Fruit fly (Drosophila melanogaster) whole organism, embryonic: ENCODE measurements around the gene CG1738.

Experiments
- Antp ChIP-seq: fragments of 200-800 bp; sonication (Bioruptor generic); optimal IDR thresholded peaks from 3 replicates; lab custom pipeline; 2016; ENCODE audit warnings: missing biosample characterization, missing genetic modification characterization
- Bgb ChIP-seq: fragments of 200-800 bp; sonication (Bioruptor generic); IDR thresholded peaks from 2 replicates; pipeline ENCODE4 v1.3.6; 2022; ENCODE audit warnings: missing biosample characterization, missing genetic modification characterization; ENCODE audit not compliant: partially characterized antibody
- CG12659 ChIP-seq: fragments of 200-800 bp; sonication (Bioruptor generic); optimal IDR thresholded peaks from 3 replicates; lab custom pipeline; 2017; ENCODE audit warnings: mild to moderate bottlenecking, missing biosample characterization, missing genetic modification reagents, missing genetic modification characterization
- CG12769 ChIP-seq: fragments of 200-800 bp; sonication (Bioruptor generic); optimal IDR thresholded peaks from 2 replicates; lab custom pipeline; 2019; ENCODE audit warnings: missing biosample characterization, mild to moderate bottlenecking, missing genetic modification characterization, moderate library complexity
- CG13775 ChIP-seq: fragments of 200-800 bp; sonication (Bioruptor generic); optimal IDR thresholded peaks from 3 replicates; lab custom pipeline; 2017; ENCODE audit warnings: missing biosample characterization, mild to moderate bottlenecking, missing genetic modification characterization
- CG14667 ChIP-seq: fragments of 200-800 bp; sonication (Bioruptor generic); IDR thresholded peaks from 2 replicates; pipeline ENCODE4 v1.3.6; 2022; ENCODE audit warnings: missing biosample characterization, missing genetic modification characterization
- CG14710 ChIP-seq: fragments of 200-800 bp; sonication (Bioruptor generic); optimal IDR thresholded peaks from 3 replicates; lab custom pipeline; 2019; ENCODE audit warnings: missing biosample characterization, mild to moderate bottlenecking, missing genetic modification characterization, moderate library complexity
- CG15479 ChIP-seq: fragments of 200-800 bp; sonication (Bioruptor generic); optimal IDR thresholded peaks from 3 replicates; lab custom pipeline; 2019; ENCODE audit warnings: missing biosample characterization, mild to moderate bottlenecking, missing genetic modification characterization, moderate library complexity
- CG2129 ChIP-seq: fragments of 200-800 bp; sonication (Bioruptor generic); IDR thresholded peaks from 2 replicates; pipeline ENCODE4 v1.3.6; 2022; ENCODE audit warnings: missing biosample characterization, missing genetic modification characterization; ENCODE audit not compliant: partially characterized antibody
- CG3995 ChIP-seq: fragments of 200-800 bp; sonication (Bioruptor generic); optimal IDR thresholded peaks from 3 replicates; lab custom pipeline; 2016; ENCODE audit warnings: missing biosample characterization, missing genetic modification characterization
- CG4617 ChIP-seq: fragments of 200-800 bp; sonication (Bioruptor generic); optimal IDR thresholded peaks from 3 replicates; lab custom pipeline; 2016; ENCODE audit warnings: missing biosample characterization, missing genetic modification characterization, borderline replicate concordance
- CG4707 ChIP-seq: fragments of 200-800 bp; sonication (Bioruptor generic); optimal IDR thresholded peaks from 2 replicates; lab custom pipeline; 2018; ENCODE audit warnings: missing biosample characterization, mild to moderate bottlenecking, missing genetic modification characterization, moderate library complexity
- CG5180 ChIP-seq: fragments of 200-800 bp; sonication (Bioruptor generic); optimal IDR thresholded peaks from 3 replicates; lab custom pipeline; 2017; ENCODE audit warnings: missing biosample characterization, missing genetic modification characterization, mild to moderate bottlenecking, moderate library complexity, missing genetic modification reagents
- CG6791 ChIP-seq: fragments of 200-800 bp; sonication (Bioruptor generic); IDR thresholded peaks from 3 replicates; pipeline ENCODE4 v1.3.6; 2022; ENCODE audit warnings: missing biosample characterization, missing genetic modification characterization; ENCODE audit not compliant: partially characterized antibody
- CG9727 ChIP-seq: fragments of 200-800 bp; sonication (Bioruptor generic); optimal IDR thresholded peaks from 3 replicates; lab custom pipeline; 2017; ENCODE audit warnings: missing biosample characterization, mild to moderate bottlenecking, missing genetic modification characterization
- CoRest ChIP-seq: fragments of 200-800 bp; sonication (Bioruptor generic); optimal IDR thresholded peaks from 3 replicates; lab custom pipeline; 2018; ENCODE audit warnings: missing biosample characterization, mild to moderate bottlenecking, missing genetic modification characterization, moderate library complexity
- Doc3 ChIP-seq: fragments of 200-800 bp; sonication (Bioruptor generic); IDR thresholded peaks from 3 replicates; pipeline ENCODE4 v1.3.6; 2022; ENCODE audit warnings: missing biosample characterization, missing genetic modification characterization; ENCODE audit not compliant: partially characterized antibody
- Dp ChIP-seq: fragments of 200-800 bp; sonication (Bioruptor generic); optimal IDR thresholded peaks from 2 replicates; lab custom pipeline; 2018; ENCODE audit warnings: missing biosample characterization, mild to moderate bottlenecking, missing genetic modification characterization, moderate library complexity
- Eip74EF ChIP-seq, 2 experiments: fragments of 200-800 bp in 1 of 2; fragments of >200 bp in 1 of 2; sonication (Bioruptor generic) in 1 of 2; optimal IDR thresholded peaks; 2 replicates each; lab custom pipeline; 2017 to 2019; ENCODE audit warnings: missing biosample characterization in 2 of 2, missing genetic modification characterization in 2 of 2, mild to moderate bottlenecking in 1 of 2, moderate library complexity in 1 of 2
- HLH4C ChIP-seq: fragments of 200-800 bp; sonication (Bioruptor generic); IDR thresholded peaks from 3 replicates; pipeline ENCODE4 v1.3.6; 2022; ENCODE audit warnings: missing biosample characterization, missing genetic modification characterization; ENCODE audit not compliant: partially characterized antibody
- Hr39 ChIP-seq: fragments of >200 bp; optimal IDR thresholded peaks from 2 replicates; lab custom pipeline; 2017
- Meics ChIP-seq: fragments of 200-800 bp; sonication (Bioruptor generic); optimal IDR thresholded peaks from 2 replicates; lab custom pipeline; 2017; ENCODE audit warnings: missing biosample characterization, mild to moderate bottlenecking, missing genetic modification characterization
- Nf-YC ChIP-seq: fragments of 200-800 bp; optimal IDR thresholded peaks from 3 replicates; lab custom pipeline; 2019; ENCODE audit warnings: missing biosample characterization, mild to moderate bottlenecking, missing genetic modification characterization, moderate library complexity
- Six4 ChIP-seq: fragments of 200-800 bp; sonication (Bioruptor generic); optimal IDR thresholded peaks from 2 replicates; lab custom pipeline; 2016; ENCODE audit warnings: missing biosample characterization, missing genetic modification characterization
- ash1 ChIP-seq: fragments of 200-800 bp; sonication (Bioruptor generic); optimal IDR thresholded peaks from 2 replicates; lab custom pipeline; 2018; ENCODE audit warnings: missing biosample characterization, mild to moderate bottlenecking, missing genetic modification characterization
- ato ChIP-seq: fragments of 200-800 bp; sonication (Bioruptor generic); IDR thresholded peaks from 2 replicates; pipeline ENCODE4 v1.3.6; 2022; ENCODE audit warnings: missing biosample characterization, missing genetic modification characterization; ENCODE audit not compliant: partially characterized antibody
- bsh ChIP-seq, 2 experiments: fragments of 200-800 bp; sonication (Bioruptor generic); optimal IDR thresholded peaks; 2 replicates each; lab custom pipeline; 2017 to 2018; ENCODE audit warnings: mild to moderate bottlenecking in 2 of 2, missing biosample characterization in 2 of 2, missing genetic modification characterization in 2 of 2, moderate library complexity in 1 of 2
- ci ChIP-seq: fragments of 200-800 bp; sonication (Bioruptor generic); IDR thresholded peaks from 3 replicates; pipeline ENCODE4 v1.3.6; 2022; ENCODE audit warnings: missing biosample characterization, missing genetic modification characterization
- crp ChIP-seq, 2 experiments: fragments of 200-800 bp; sonication (Bioruptor generic); optimal IDR thresholded peaks; 2 replicates in 1 of 2; 3 replicates in 1 of 2; lab custom pipeline; 2017; ENCODE audit warnings: missing biosample characterization in 2 of 2, missing genetic modification characterization in 2 of 2, mild to moderate bottlenecking in 1 of 2, moderate library complexity in 1 of 2
- dm ChIP-seq: fragments of 200-800 bp; sonication (Bioruptor generic); optimal IDR thresholded peaks from 3 replicates; lab custom pipeline; 2016; ENCODE audit warnings: missing biosample characterization, missing genetic modification characterization
- fru ChIP-seq: fragments of >200 bp; optimal IDR thresholded peaks from 2 replicates; lab custom pipeline; 2017
- gfzf ChIP-seq: fragments of 200-800 bp; sonication (Bioruptor generic); optimal IDR thresholded peaks from 2 replicates; lab custom pipeline; 2016; ENCODE audit warnings: missing biosample characterization, mild to moderate bottlenecking, missing genetic modification characterization, moderate library complexity
- hb ChIP-seq: fragments of 200-800 bp; sonication (Bioruptor generic); IDR thresholded peaks from 3 replicates; pipeline ENCODE4 v1.3.6; 2022; ENCODE audit warnings: missing biosample characterization, missing genetic modification characterization; ENCODE audit not compliant: partially characterized antibody
- hkb ChIP-seq, 2 experiments: fragments of 200-800 bp in 1 of 2; fragments of >200 bp in 1 of 2; sonication (Bioruptor generic) in 1 of 2; IDR thresholded peaks in 1 of 2; optimal IDR thresholded peaks in 1 of 2; 2 replicates each; pipeline versions ENCODE4 v1.3.6 to Lab custom; 2017 to 2022; ENCODE audit warnings: missing biosample characterization in 1 of 2, missing genetic modification characterization in 1 of 2
- inv ChIP-seq: fragments of 200-800 bp; sonication (Bioruptor generic); IDR thresholded peaks from 2 replicates; pipeline ENCODE4 v1.3.6; 2022; ENCODE audit warnings: missing biosample characterization, missing genetic modification characterization; ENCODE audit not compliant: partially characterized antibody
- knrl ChIP-seq: fragments of 200-800 bp; sonication (Bioruptor generic); IDR thresholded peaks from 3 replicates; pipeline ENCODE4 v1.3.6; 2022; ENCODE audit warnings: missing biosample characterization, missing genetic modification characterization; ENCODE audit not compliant: partially characterized antibody
- lola ChIP-seq, 3 experiments: fragments of >200 bp in 2 of 3; fragments of 200-800 bp in 1 of 3; sonication (Bioruptor generic) in 1 of 3; optimal IDR thresholded peaks; 2 replicates each; lab custom pipeline; 2017 to 2019; ENCODE audit warnings: missing biosample characterization in 3 of 3, missing genetic modification characterization in 3 of 3, mild to moderate bottlenecking in 1 of 3, moderate library complexity in 1 of 3
- pho ChIP-seq: fragments of 200-800 bp; sonication (Bioruptor generic); optimal IDR thresholded peaks from 2 replicates; lab custom pipeline; 2016; ENCODE audit warnings: missing biosample characterization, missing genetic modification characterization
- phol ChIP-seq: fragments of 200-800 bp; sonication (Bioruptor generic); optimal IDR thresholded peaks from 3 replicates; lab custom pipeline; 2018; ENCODE audit warnings: missing biosample characterization, mild to moderate bottlenecking, missing genetic modification characterization, moderate library complexity
- pum ChIP-seq: fragments of 200-800 bp; sonication (Bioruptor generic); optimal IDR thresholded peaks from 2 replicates; lab custom pipeline; 2016; ENCODE audit warnings: missing biosample characterization, missing genetic modification characterization
- row ChIP-seq: fragments of 200-800 bp; sonication (Bioruptor generic); IDR thresholded peaks from 3 replicates; pipeline ENCODE4 v1.3.6; 2022; ENCODE audit warnings: missing biosample characterization, missing genetic modification characterization
- sd ChIP-seq: fragments of 200-800 bp; sonication (Bioruptor generic); optimal IDR thresholded peaks from 3 replicates; lab custom pipeline; 2018; ENCODE audit warnings: missing biosample characterization, mild to moderate bottlenecking, missing genetic modification characterization, moderate library complexity
- slp2 ChIP-seq: fragments of 200-800 bp; sonication (Bioruptor generic); optimal IDR thresholded peaks from 2 replicates; lab custom pipeline; 2016; ENCODE audit warnings: missing biosample characterization, missing genetic modification characterization
- sna ChIP-seq: fragments of 200-800 bp; sonication (Bioruptor generic); IDR thresholded peaks from 2 replicates; pipeline ENCODE4 v1.3.6; 2022; ENCODE audit warnings: missing biosample characterization, missing genetic modification characterization; ENCODE audit not compliant: partially characterized antibody
- sug ChIP-seq: fragments of 200-800 bp; optimal IDR thresholded peaks from 2 replicates; lab custom pipeline; 2019; ENCODE audit warnings: missing biosample characterization, mild to moderate bottlenecking, missing genetic modification characterization, moderate library complexity
- tna ChIP-seq: fragments of 200-800 bp; sonication (Bioruptor generic); IDR thresholded peaks from 2 replicates; pipeline ENCODE4 v1.3.6; 2022; ENCODE audit warnings: missing biosample characterization, missing genetic modification characterization; ENCODE audit not compliant: partially characterized antibody

The CG1738 gene

DNA sequence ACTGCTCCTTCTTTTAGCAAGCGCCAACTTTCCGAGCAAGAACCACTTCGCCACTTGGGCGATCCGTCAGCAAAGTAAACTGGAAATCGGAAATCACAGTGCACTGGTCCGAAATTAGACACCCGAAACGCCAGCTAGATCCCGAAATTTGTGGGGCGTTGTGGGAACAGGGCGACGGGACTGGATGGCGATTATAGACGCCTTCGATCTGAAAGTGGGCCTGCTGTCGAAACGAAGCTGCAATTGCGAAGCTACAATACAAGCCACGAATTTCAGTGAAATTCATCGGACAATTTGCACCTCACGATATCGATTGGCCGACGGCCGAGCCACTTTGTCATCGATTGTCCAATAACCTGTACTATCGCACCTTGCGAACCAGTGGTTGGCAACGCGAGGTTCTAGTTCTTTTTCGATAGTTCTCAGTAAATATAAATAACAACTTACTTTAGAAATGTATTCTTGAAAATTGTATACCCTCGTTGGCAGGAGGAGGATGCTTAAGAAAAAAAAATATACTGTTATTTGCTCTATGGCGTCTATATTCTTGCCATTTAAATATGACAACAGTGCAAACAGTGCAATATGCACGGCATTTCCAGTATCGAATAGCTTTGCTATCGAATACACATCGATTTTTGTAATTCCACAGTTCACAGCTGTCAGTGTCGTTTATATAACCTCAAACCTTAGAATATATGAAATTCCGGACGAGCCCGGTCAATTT, 19.1 kb downstream of the CG1738 start, which contains the start of the genes hop and Tim8 (continued):
- TF ChIP-seq CG3995 (GFP tag; lab: Kevin White, UChicago) (peak; percentile 73), ato (GFP tag; lab: Robert Waterston, UW) (peak; percentile 96), CG6791 (peak; percentile 86), ci (GFP tag; lab: Robert Waterston, UW) (no peak), CG12769 (no peak), sd (peak; percentile 82), ash1 (no peak), hb (GFP tag; lab: Robert Waterston, UW) (peak; percentile 95), CG14710 (tag; lab: Kevin White, UChicago) (peak; percentile 63), CG4617 (peak; percentile 58), Six4 (GFP tag; lab: Kevin White, UChicago) (no peak), CoRest (tag; lab: Kevin White, UChicago) (peak; percentile 19), knrl (peak; percentile 91), Doc3 (peak; percentile 66; the same call in 2 of the 3 replicates), inv (GFP tag; lab: Robert Waterston, UW) (peak; percentile 87), Hr39 (lab: Kevin White, UChicago) (no peak), tna (GFP tag; lab: Robert Waterston, UW) (peak; percentile 87), Meics (no peak), Bgb (GFP tag; lab: Robert Waterston, UW) (peak; percentile 90), slp2 (no peak), CG15479 (no peak), crp (GFP tag; optimal IDR thresholded peaks at IDR 0.05; lab: Kevin White, UChicago) (peak in 1 of 2 experiments; percentile 74), CG5180 (no peak), bsh (GFP tag; optimal IDR thresholded peaks at IDR 0.05; lab: Kevin White, UChicago) (no peak), CG2129 (GFP tag; lab: Robert Waterston, UW) (peak; percentile 65), CG12659 (GFP tag; lab: Kevin White, UChicago) (peak; percentile 66), sna (peak; percentile 88), row (peak; percentile 53), pho (GFP tag; lab: Kevin White, UChicago) (peak; percentile 2), CG9727 (GFP tag; lab: Kevin White, UChicago) (peak; percentile 3), Antp (no peak), pum (GFP tag; lab: Kevin White, UChicago) (no peak), gfzf (GFP tag; lab: Kevin White, UChicago) (peak; percentile 33), CG14667 (GFP tag; lab: Robert Waterston, UW) (no peak), sug (tag; lab: Kevin White, UChicago) (peak; percentile 35), Nf-YC (peak; percentile 45), Eip74EF (GFP tag; optimal IDR thresholded peaks at IDR 0.05; lab: Kevin White, UChicago) (no peak), fru (lab: Kevin White, UChicago) (no peak), CG4707 (GFP tag; lab: Kevin White, UChicago) (no peak), lola (GFP tag; optimal IDR thresholded peaks at IDR 0.05; lab: Kevin White, UChicago) (peak in 1 of 3 experiments; percentile 5), HLH4C (GFP tag; lab: Robert Waterston, UW) (peak; percentile 97), dm (GFP tag; lab: Kevin White, UChicago) (peak; percentile 46), CG13775 (peak; percentile 4), hkb (optimal IDR thresholded peaks at IDR 0.05; lab: Kevin White, UChicago) (no peak), hkb (GFP tag; IDR thresholded peaks at IDR 0.05; lab: Robert Waterston, UW) (no peak), phol (peak; percentile 5), Dp (GFP tag; lab: Kevin White, UChicago) (peak; percentile 44)
